Fruit fly (Drosophila melanogaster): Measurements from ENCODE around the gene Lsp1beta.
A peak's percentile ranks its signal among the peaks of the same experiment; 100 is the strongest.

Lsp1beta gene

dm6 chr2L:865851-866250, 32.4 kb upstream of the Lsp1beta start (continued):
- peak; percentile 82 for TF ChIP-seq B-H2 (GFP tag; optimal IDR thresholded peaks at IDR 0.05)
- TF ChIP-seq wor (GFP tag; IDR thresholded peaks at IDR 0.05): peak; percentile 94
- peak; percentile 90 for TF ChIP-seq CG10267 (tag; optimal IDR thresholded peaks at IDR 0.05)
- TF ChIP-seq Mrtf (GFP tag; IDR thresholded peaks at IDR 0.05): peak; percentile 95
- peak; percentile 87 for TF ChIP-seq CG18764 (GFP tag; optimal IDR thresholded peaks at IDR 0.05)
- peak; percentile 78 for TF ChIP-seq D19B (GFP tag; optimal IDR thresholded peaks at IDR 0.05)
- TF ChIP-seq CG11456 (GFP tag; IDR thresholded peaks at IDR 0.05): peak; percentile 97
- peak; percentile 94 for TF ChIP-seq dmrt11E (tag; optimal IDR thresholded peaks at IDR 0.05)
- TF ChIP-seq odd (GFP tag; optimal IDR thresholded peaks at IDR 0.05): peak; percentile 93
- TF ChIP-seq BtbVII (GFP tag; optimal IDR thresholded peaks at IDR 0.05): peak; percentile 93
- TF ChIP-seq Hmx (GFP tag; optimal IDR thresholded peaks at IDR 0.05): peak; percentile 92
- peak; percentile 87 for TF ChIP-seq Usf (GFP tag; optimal IDR thresholded peaks at IDR 0.05)
- TF ChIP-seq CG33557 (GFP tag; optimal IDR thresholded peaks at IDR 0.05): peak; percentile 86
- TF ChIP-seq CG12769 (tag; optimal IDR thresholded peaks at IDR 0.05): peak; percentile 98
- peak; percentile 95 for TF ChIP-seq row (GFP tag; IDR thresholded peaks at IDR 0.05)
- TF ChIP-seq CG5180 (GFP tag; optimal IDR thresholded peaks at IDR 0.05): peak; percentile 87
- peak; percentile 95 for TF ChIP-seq CG16779 (GFP tag; IDR thresholded peaks at IDR 0.05)
- TF ChIP-seq CG9797 (GFP tag; optimal IDR thresholded peaks at IDR 0.05): peak; percentile 48
- peak; percentile 92 for TF ChIP-seq fd102C (GFP tag; optimal IDR thresholded peaks at IDR 0.05)
- TF ChIP-seq seq (GFP tag; IDR thresholded peaks at IDR 0.05): peak; percentile 96
- peak; percentile 97 for TF ChIP-seq CG9727 (GFP tag; optimal IDR thresholded peaks at IDR 0.05)
- no peak for TF ChIP-seq ato (GFP tag; IDR thresholded peaks at IDR 0.05; ENCODE audit: partially characterized antibody)
- TF ChIP-seq Atf6 (GFP tag; IDR thresholded peaks at IDR 0.05): peak; percentile 95
- TF ChIP-seq Hmr (GFP tag; optimal IDR thresholded peaks at IDR 0.05): peak; percentile 96
- TF ChIP-seq Eip74EF (GFP tag; optimal IDR thresholded peaks at IDR 0.05): peak in 1 of 2 experiments; percentile 94
- peak; percentile 94 for TF ChIP-seq CG12942 (GFP tag; optimal IDR thresholded peaks at IDR 0.05)
- TF ChIP-seq Poxn (GFP tag; IDR thresholded peaks at IDR 0.05): peak; percentile 79
- TF ChIP-seq CG4360 (GFP tag; IDR thresholded peaks at IDR 0.05): peak; percentile 78
- peak; percentile 93 for TF ChIP-seq CG8765 (GFP tag; IDR thresholded peaks at IDR 0.05)
- peak; percentile 85 for TF ChIP-seq CG10543 (GFP tag; optimal IDR thresholded peaks at IDR 0.05)
- peak; percentile 95 for TF ChIP-seq CG10979 (tag; optimal IDR thresholded peaks at IDR 0.05)
- TF ChIP-seq Fer2 (tag; optimal IDR thresholded peaks at IDR 0.05): peak; percentile 88
- TF ChIP-seq Dll (GFP tag; IDR thresholded peaks at IDR 0.05; ENCODE audit: partially characterized antibody): no peak
- peak; percentile 88 for TF ChIP-seq CG6683 (GFP tag; optimal IDR thresholded peaks at IDR 0.05)
- peak; percentile 90 for TF ChIP-seq klu (GFP tag; IDR thresholded peaks at IDR 0.05)
- TF ChIP-seq CG30431 (GFP tag; optimal IDR thresholded peaks at IDR 0.05): peak; percentile 94
- TF ChIP-seq CG13424 (tag; optimal IDR thresholded peaks at IDR 0.05): peak; percentile 96
- TF ChIP-seq Myb (GFP tag; optimal IDR thresholded peaks at IDR 0.05): peak; percentile 80
- TF ChIP-seq H2.0 (GFP tag; IDR thresholded peaks at IDR 0.05): peak; percentile 97
- peak; percentile 95 for TF ChIP-seq Asciz (GFP tag; optimal IDR thresholded peaks at IDR 0.05)
- TF ChIP-seq CG16813 (GFP tag; IDR thresholded peaks at IDR 0.05; ENCODE audit: partially characterized antibody): no peak
- TF ChIP-seq Ets65A (GFP tag): peak; percentile 99
- peak; percentile 90 for TF ChIP-seq CG6854 (GFP tag; optimal IDR thresholded peaks at IDR 0.05)
- no peak for TF ChIP-seq Sin3A (optimal IDR thresholded peaks at IDR 0.05)
- peak; percentile 94 for TF ChIP-seq ERR (GFP tag; optimal IDR thresholded peaks at IDR 0.05)
- TF ChIP-seq CG14050 (GFP tag; IDR thresholded peaks at IDR 0.05): peak; percentile 96
- TF ChIP-seq crol (GFP tag; IDR thresholded peaks at IDR 0.05): peak; percentile 87
- TF ChIP-seq hbn (GFP tag; IDR thresholded peaks at IDR 0.05; ENCODE audit: partially characterized antibody): no peak
- peak; percentile 92 for TF ChIP-seq psq (GFP tag; optimal IDR thresholded peaks at IDR 0.05)
- peak; percentile 72 for TF ChIP-seq CG30020 (tag; optimal IDR thresholded peaks at IDR 0.05)
- TF ChIP-seq CG10321 (GFP tag; IDR thresholded peaks at IDR 0.05): peak; percentile 79

All from whole organism, embryonic.